Fruit fly (Drosophila melanogaster) whole organism, pupa: ENCODE results near the gene Argk1.

Experiments used
- CG12605 ChIP-seq: fragments of 200-800 bp; sonication (Bioruptor generic); IDR thresholded peaks from 2 replicates; pipeline ENCODE4 v1.3.6; 2022; ENCODE audit warnings: missing biosample characterization, missing genetic modification characterization
- CG14655 ChIP-seq: fragments of 200-800 bp; sonication (Bioruptor generic); optimal IDR thresholded peaks from 3 replicates; lab custom pipeline; 2017; ENCODE audit warnings: mild to moderate bottlenecking, missing biosample characterization, missing genetic modification reagents, missing genetic modification characterization
- CG8159 ChIP-seq: fragments of 200-800 bp; sonication (Bioruptor generic); optimal IDR thresholded peaks from 3 replicates; lab custom pipeline; 2018; ENCODE audit warnings: missing biosample characterization, mild to moderate bottlenecking, missing genetic modification characterization, moderate library complexity
- CG9948 ChIP-seq: fragments of 200-800 bp; sonication (Bioruptor generic); optimal IDR thresholded peaks from 2 replicates; lab custom pipeline; 2018; ENCODE audit warnings: missing biosample characterization, mild to moderate bottlenecking, missing genetic modification characterization, moderate library complexity
- Pif1A ChIP-seq: fragments of 200-800 bp; sonication (Bioruptor generic); optimal IDR thresholded peaks from 3 replicates; lab custom pipeline; 2016; ENCODE audit warnings: missing biosample characterization, missing genetic modification characterization
- gl ChIP-seq: fragments of 200-800 bp; sonication (Bioruptor generic); optimal IDR thresholded peaks from 2 replicates; lab custom pipeline; 2018; ENCODE audit warnings: missing biosample characterization, mild to moderate bottlenecking, missing genetic modification characterization
- rn ChIP-seq: fragments of 200-800 bp; sonication (Bioruptor generic); IDR thresholded peaks from 2 replicates; pipeline ENCODE4 v1.3.6; 2022; ENCODE audit warnings: missing biosample characterization, missing genetic modification characterization

dm6 chr3L:9019196-9019662 is 46.6 kb downstream of the Argk1 start, which contains the start of gene Doc2:
- TF ChIP-seq CG8159 (no peak), CG9948 (tag; lab: Kevin White, UChicago) (no peak), rn (GFP tag; lab: Robert Waterston, UW) (no peak), gl (no peak), Pif1A (no peak), CG14655 (no peak), CG12605 (no peak)
